Worm (Caenorhabditis elegans) whole organism, L3 larva: ENCODE results near the gene cyh-1.

Experiments
- ZK546.5 ChIP-seq: sonication (generic microtip); optimal IDR thresholded peaks from 2 replicates; lab custom pipeline; 2017; ENCODE audit warnings: missing biosample characterization, missing genetic modification characterization
- aly-2 ChIP-seq: fragments of 150-350 bp; optimal IDR thresholded peaks from 2 replicates; lab custom pipeline; 2014; ENCODE audit warnings: missing biosample characterization, missing genetic modification characterization
- ama-1 ChIP-seq: fragments of 150-350 bp; optimal IDR thresholded peaks from 2 replicates; lab custom pipeline; 2018
- ceh-16 ChIP-seq: sonication (generic microtip); optimal IDR thresholded peaks from 2 replicates; lab custom pipeline; 2017; ENCODE audit warnings: missing biosample characterization, missing genetic modification characterization
- ceh-28 ChIP-seq: fragments of 150-350 bp; optimal IDR thresholded peaks from 2 replicates; lab custom pipeline; 2014; ENCODE audit warnings: missing biosample characterization, missing genetic modification reagents, missing genetic modification characterization
- ceh-82 ChIP-seq: fragments of 150-350 bp; optimal IDR thresholded peaks from 2 replicates; lab custom pipeline; 2014; ENCODE audit warnings: missing biosample characterization, missing genetic modification characterization
- ceh-9 ChIP-seq: sonication (generic microtip); optimal IDR thresholded peaks from 2 replicates; lab custom pipeline; 2018; ENCODE audit warnings: missing biosample characterization, missing genetic modification characterization
- daf-12 ChIP-seq: fragments of 150-350 bp; optimal IDR thresholded peaks from 2 replicates; lab custom pipeline; 2014; ENCODE audit warnings: missing biosample characterization, missing genetic modification reagents, missing genetic modification characterization
- egl-27 ChIP-seq: sonication (generic microtip); optimal IDR thresholded peaks from 4 replicates; lab custom pipeline; 2017; ENCODE audit warnings: missing biosample characterization, missing genetic modification reagents, missing genetic modification characterization
- elt-1 ChIP-seq: fragments of 150-350 bp; optimal IDR thresholded peaks from 2 replicates; lab custom pipeline; 2014; ENCODE audit warnings: missing biosample characterization, missing genetic modification characterization
- elt-2 ChIP-seq: sonication (generic microtip); optimal IDR thresholded peaks from 2 replicates; lab custom pipeline; 2016; ENCODE audit warnings: missing genetic modification reagents, mild to moderate bottlenecking, missing genetic modification characterization, missing compliant biosample characterization
- eor-1 ChIP-seq, 2 experiments: fragments of 150-350 bp; optimal IDR thresholded peaks; 2 replicates each; lab custom pipeline; 2014 to 2018; ENCODE audit warnings: missing biosample characterization in 2 of 2, missing genetic modification characterization in 2 of 2
- fkh-10 ChIP-seq: sonication (generic microtip); optimal IDR thresholded peaks from 2 replicates; lab custom pipeline; 2017; ENCODE audit warnings: missing biosample characterization, missing genetic modification reagents, missing genetic modification characterization
- fkh-2 ChIP-seq: fragments of 150-350 bp; optimal IDR thresholded peaks from 2 replicates; lab custom pipeline; 2014; ENCODE audit warnings: missing biosample characterization, missing genetic modification reagents, missing genetic modification characterization
- fos-1 ChIP-seq: fragments of 150-350 bp; optimal IDR thresholded peaks from 2 replicates; lab custom pipeline; 2014; ENCODE audit warnings: missing biosample characterization, missing genetic modification characterization
- hmg-11 ChIP-seq: sonication (generic microtip); optimal IDR thresholded peaks from 2 replicates; lab custom pipeline; 2016; ENCODE audit warnings: missing genetic modification characterization, missing compliant biosample characterization
- jun-1 ChIP-seq: fragments of 150-350 bp; optimal IDR thresholded peaks from 2 replicates; lab custom pipeline; 2014; ENCODE audit warnings: missing biosample characterization, missing genetic modification reagents, missing genetic modification characterization
- lin-15B ChIP-seq: fragments of 150-350 bp; optimal IDR thresholded peaks from 2 replicates; lab custom pipeline; 2014; ENCODE audit warnings: missing biosample characterization, missing genetic modification characterization
- lin-39 ChIP-seq: fragments of 150-350 bp; optimal IDR thresholded peaks from 2 replicates; lab custom pipeline; 2018; ENCODE audit warnings: missing biosample characterization, missing genetic modification reagents, missing genetic modification characterization
- lsy-12 ChIP-seq: sonication (generic microtip); optimal IDR thresholded peaks from 2 replicates; lab custom pipeline; 2016; ENCODE audit warnings: mild to moderate bottlenecking, missing genetic modification characterization, missing compliant biosample characterization
- mdl-1 ChIP-seq: fragments of 150-350 bp; optimal IDR thresholded peaks from 2 replicates; lab custom pipeline; 2014; ENCODE audit warnings: missing biosample characterization, missing genetic modification characterization
- mml-1 ChIP-seq: fragments of 150-350 bp; sonication (generic microtip); optimal IDR thresholded peaks from 3 replicates; lab custom pipeline; 2014; ENCODE audit warnings: missing biosample characterization, missing genetic modification characterization
- nfya-1 ChIP-seq: sonication (generic microtip); optimal IDR thresholded peaks from 2 replicates; lab custom pipeline; 2017; ENCODE audit warnings: missing genetic modification characterization, mild to moderate bottlenecking, missing compliant biosample characterization, antibody characterized with exemption, moderate library complexity; ENCODE audit not compliant: insufficient read depth
- nhr-11 ChIP-seq: fragments of 150-350 bp; optimal IDR thresholded peaks from 2 replicates; lab custom pipeline; 2014; ENCODE audit warnings: missing biosample characterization, missing genetic modification characterization
- nhr-12 ChIP-seq: fragments of 150-350 bp; optimal IDR thresholded peaks from 2 replicates; lab custom pipeline; 2014; ENCODE audit warnings: missing biosample characterization, missing genetic modification characterization
- nhr-23 ChIP-seq: fragments of 150-350 bp; optimal IDR thresholded peaks from 2 replicates; lab custom pipeline; 2014; ENCODE audit warnings: missing biosample characterization, missing genetic modification reagents, missing genetic modification characterization
- nhr-237 ChIP-seq: fragments of 150-350 bp; optimal IDR thresholded peaks from 2 replicates; lab custom pipeline; 2014; ENCODE audit warnings: missing biosample characterization, missing genetic modification characterization
- nhr-25 ChIP-seq: sonication (generic microtip); optimal IDR thresholded peaks from 2 replicates; lab custom pipeline; 2017; ENCODE audit warnings: missing biosample characterization, missing genetic modification characterization
- nhr-28 ChIP-seq: fragments of 150-350 bp; optimal IDR thresholded peaks from 2 replicates; lab custom pipeline; 2014; ENCODE audit warnings: missing biosample characterization, missing genetic modification characterization
- nhr-43 ChIP-seq: sonication (generic microtip); optimal IDR thresholded peaks from 2 replicates; lab custom pipeline; 2016; ENCODE audit warnings: mild to moderate bottlenecking, missing genetic modification characterization, missing compliant biosample characterization; ENCODE audit not compliant: poor library complexity, severe bottlenecking
- nhr-67 ChIP-seq: fragments of 150-350 bp; optimal IDR thresholded peaks from 2 replicates; lab custom pipeline; 2014; ENCODE audit warnings: missing biosample characterization, missing genetic modification characterization
- nhr-76 ChIP-seq: fragments of 150-350 bp; sonication (generic microtip); optimal IDR thresholded peaks from 5 replicates; lab custom pipeline; 2014; ENCODE audit warnings: missing biosample characterization, missing genetic modification characterization
- nhr-77 ChIP-seq: fragments of 150-350 bp; optimal IDR thresholded peaks from 2 replicates; lab custom pipeline; 2014; ENCODE audit warnings: missing biosample characterization, missing genetic modification characterization
- pha-4 ChIP-seq: fragments of 150-350 bp; optimal IDR thresholded peaks from 2 replicates; lab custom pipeline; 2014; ENCODE audit warnings: missing biosample characterization, missing genetic modification reagents, missing genetic modification characterization
- pqm-1 ChIP-seq: fragments of 150-350 bp; optimal IDR thresholded peaks from 2 replicates; lab custom pipeline; 2017; ENCODE audit warnings: missing biosample characterization, missing genetic modification characterization, inconsistent platforms
- sea-2 ChIP-seq: fragments of 150-350 bp; sonication (generic microtip); optimal IDR thresholded peaks from 4 replicates; lab custom pipeline; 2014; ENCODE audit warnings: missing biosample characterization, missing genetic modification reagents, missing genetic modification characterization
- skn-1 ChIP-seq: fragments of 150-350 bp; optimal IDR thresholded peaks from 2 replicates; lab custom pipeline; 2014; ENCODE audit warnings: missing biosample characterization, missing genetic modification characterization
- snpc-4 ChIP-seq: fragments of 150-350 bp; optimal IDR thresholded peaks from 2 replicates; lab custom pipeline; 2014; ENCODE audit warnings: missing biosample characterization, missing genetic modification characterization
- tbx-2 ChIP-seq: sonication (generic microtip); optimal IDR thresholded peaks from 2 replicates; lab custom pipeline; 2016; ENCODE audit warnings: mild to moderate bottlenecking, missing genetic modification characterization, missing compliant biosample characterization
- unc-39 ChIP-seq: sonication (generic microtip); optimal IDR thresholded peaks from 4 replicates; lab custom pipeline; 2017; ENCODE audit warnings: missing biosample characterization, missing genetic modification characterization
- unc-62 ChIP-seq: fragments of 150-350 bp; sonication (generic microtip); optimal IDR thresholded peaks from 4 replicates; lab custom pipeline; 2014; ENCODE audit warnings: missing biosample characterization, missing genetic modification reagents, missing genetic modification characterization
- zag-1 ChIP-seq: fragments of 150-350 bp; optimal IDR thresholded peaks from 2 replicates; lab custom pipeline; 2014; ENCODE audit warnings: missing biosample characterization, missing genetic modification characterization
- ztf-11 ChIP-seq: fragments of 150-350 bp; optimal IDR thresholded peaks from 2 replicates; lab custom pipeline; 2014; ENCODE audit warnings: missing biosample characterization, missing genetic modification characterization

Gene cyh-1

DNA sequence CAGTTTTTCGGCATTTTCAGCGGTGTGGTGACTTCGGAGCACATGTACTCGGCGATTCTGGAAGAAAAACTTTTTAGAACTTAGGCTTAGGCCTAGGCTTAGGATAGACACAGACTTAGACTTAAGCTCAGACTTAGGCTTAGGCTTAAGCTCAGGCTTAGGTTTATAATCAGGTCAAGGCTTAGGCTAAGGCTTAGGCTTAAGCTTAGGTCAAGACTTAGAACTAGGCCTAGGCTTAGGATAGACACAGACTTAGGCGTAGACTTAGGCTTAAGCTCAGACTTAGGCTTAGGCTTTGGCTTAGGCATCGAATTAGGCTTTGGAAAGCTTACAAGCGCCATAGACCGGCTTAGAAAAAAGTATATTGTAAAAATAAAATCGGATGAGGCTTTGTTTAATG lies 28.3 kb upstream of the cyh-1 start:
- TF ChIP-seq daf-12: no peak
- no peak for TF ChIP-seq nhr-76 (tag; lab: Kevin White, UChicago)
- TF ChIP-seq tbx-2: no peak
- TF ChIP-seq nhr-77 (tag; lab: Kevin White, UChicago): no peak
- no peak for TF ChIP-seq elt-1
- no peak for TF ChIP-seq ceh-16 (tag; lab: Kevin White, UChicago)
- no peak for TF ChIP-seq hmg-11 (tag; lab: Kevin White, UChicago)
- TF ChIP-seq nhr-25 (tag; lab: Kevin White, UChicago): no peak
- no peak for TF ChIP-seq ztf-11
- no peak for TF ChIP-seq sea-2
- no peak for TF ChIP-seq mdl-1 (tag; lab: Kevin White, UChicago)
- TF ChIP-seq skn-1 (tag; lab: Kevin White, UChicago): no peak
- TF ChIP-seq snpc-4: no peak
- no peak for TF ChIP-seq fos-1 (tag; lab: Kevin White, UChicago)
- no peak for TF ChIP-seq aly-2 (tag; lab: Kevin White, UChicago)
- TF ChIP-seq fkh-2 (tag; lab: Kevin White, UChicago): no peak
- no peak for TF ChIP-seq unc-39 (tag; lab: Kevin White, UChicago)
- no peak for TF ChIP-seq nfya-1

DNA sequence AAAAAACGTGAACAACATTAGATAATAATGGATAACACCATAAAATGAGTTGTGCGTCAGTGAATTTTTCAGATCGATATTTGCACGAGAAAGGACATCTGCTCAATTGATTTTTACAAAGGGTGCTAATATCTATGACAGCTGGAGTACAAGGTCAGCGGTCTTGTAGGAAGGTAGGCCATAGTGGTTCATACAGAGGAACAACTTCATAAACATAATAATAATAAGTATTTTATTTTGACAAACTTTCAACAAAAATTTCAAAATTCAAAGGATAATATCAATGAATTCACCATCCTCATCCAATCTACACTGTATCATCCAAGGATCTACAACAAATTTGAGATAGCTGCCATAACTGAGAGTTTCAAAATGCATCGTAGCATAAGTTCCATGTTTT lies 27.6 kb upstream of the cyh-1 start, which contains the start of gene fbxb-104:
TSS of gene fbxb-104 (minus strand) at position 101 of the 400 bp plus-strand sequence.
- TF ChIP-seq nhr-25 (tag; lab: Kevin White, UChicago) (no peak), eor-1 (tag; optimal IDR thresholded peaks at IDR 0.05; lab: Kevin White, UChicago) (no peak), mdl-1 (tag; lab: Kevin White, UChicago) (no peak), pha-4 (tag; lab: Kevin White, UChicago) (no peak), snpc-4 (no peak), lin-15B (tag; lab: Kevin White, UChicago) (no peak), nhr-237 (tag; lab: Kevin White, UChicago) (no peak), mml-1 (tag; lab: Kevin White, UChicago) (no peak), nhr-12 (tag; lab: Kevin White, UChicago) (no peak), lsy-12 (no peak), fos-1 (tag; lab: Kevin White, UChicago) (no peak), aly-2 (tag; lab: Kevin White, UChicago) (no peak), elt-2 (tag; lab: Kevin White, UChicago) (no peak)

DNA sequence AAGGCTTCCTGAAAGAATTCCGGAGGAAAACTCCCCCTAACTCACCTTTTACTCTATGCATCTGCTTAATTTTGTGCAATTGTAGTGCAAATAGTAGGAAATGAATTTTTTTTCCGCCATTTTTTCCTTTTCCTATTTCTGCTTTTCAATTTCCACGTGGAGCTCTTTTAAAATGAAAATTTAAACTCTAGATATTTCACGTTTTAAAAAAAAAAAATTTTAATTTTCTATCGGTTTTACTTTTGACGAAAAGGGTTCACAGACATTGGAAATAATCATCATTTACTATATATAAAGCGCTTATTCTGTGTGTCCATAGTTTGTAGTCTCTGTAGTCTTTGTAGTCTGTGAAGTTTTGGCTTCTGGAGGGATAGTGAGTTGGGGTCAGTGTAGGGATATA lies 23.2 kb upstream of the cyh-1 start, which contains the start of gene Y49F6B.8:
TSS of gene Y49F6B.8 (minus strand) at position 101 of the 400 bp plus-strand sequence.
- TF ChIP-seq aly-2 (tag; lab: Kevin White, UChicago) (no peak), lsy-12 (no peak), nhr-25 (tag; lab: Kevin White, UChicago) (no peak), lin-39 (tag; lab: Kevin White, UChicago) (no peak), ceh-28 (tag; lab: Kevin White, UChicago) (no peak), egl-27 (tag; lab: Kevin White, UChicago) (no peak), pqm-1 (tag; lab: Kevin White, UChicago) (no peak), eor-1 (tag; optimal IDR thresholded peaks at IDR 0.05; lab: Kevin White, UChicago) (no peak), skn-1 (tag; lab: Kevin White, UChicago) (no peak), nhr-43 (no peak), ama-1 (no peak), mdl-1 (tag; lab: Kevin White, UChicago) (no peak), nhr-237 (tag; lab: Kevin White, UChicago) (no peak), elt-1 (no peak), jun-1 (tag; lab: Kevin White, UChicago) (no peak), zag-1 (no peak), ceh-16 (tag; lab: Kevin White, UChicago) (no peak)

DNA sequence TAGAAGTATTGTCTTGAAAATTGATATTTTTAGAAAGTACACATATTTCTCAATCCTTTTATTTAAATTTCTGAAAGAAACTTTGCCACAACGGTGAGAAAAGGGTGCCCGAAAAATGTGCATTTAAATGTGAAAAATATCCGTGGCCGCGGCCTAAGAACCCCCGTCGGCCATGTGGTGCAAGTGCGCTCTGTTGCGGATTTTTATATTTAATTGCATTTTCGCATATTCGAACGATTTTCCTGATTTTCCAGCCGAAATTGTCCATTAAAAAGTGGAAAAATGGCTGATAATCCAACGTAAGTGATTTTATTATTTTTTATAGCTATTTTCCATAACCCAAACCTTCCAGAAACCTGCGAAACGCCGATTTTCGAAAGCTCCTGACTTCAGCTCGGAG lies 22.6 kb upstream of the cyh-1 start, which contains the start of gene smu-2:
TSS of gene smu-2 (plus strand) at position 178 of the 400 bp plus-strand sequence.
- TF ChIP-seq elt-1 (no peak), nhr-11 (tag; lab: Kevin White, UChicago) (no peak), ceh-9 (no peak), fkh-10 (peak; percentile 17), sea-2 (no peak), unc-39 (tag; lab: Kevin White, UChicago) (no peak), daf-12 (no peak), nhr-76 (tag; lab: Kevin White, UChicago) (no peak), pqm-1 (tag; lab: Kevin White, UChicago) (no peak), nhr-67 (tag; lab: Kevin White, UChicago) (no peak), elt-2 (tag; lab: Kevin White, UChicago) (peak; percentile 11), ztf-11 (no peak), ama-1 (no peak), fkh-2 (tag; lab: Kevin White, UChicago) (no peak), zag-1 (no peak), pha-4 (tag; lab: Kevin White, UChicago) (no peak), hmg-11 (tag; lab: Kevin White, UChicago) (no peak), nhr-28 (no peak), nhr-12 (tag; lab: Kevin White, UChicago) (no peak), lsy-12 (no peak), ZK546.5 (tag; lab: Kevin White, UChicago) (no peak), tbx-2 (no peak), egl-27 (tag; lab: Kevin White, UChicago) (no peak), ceh-28 (tag; lab: Kevin White, UChicago) (no peak), nhr-23 (tag; lab: Kevin White, UChicago) (peak; percentile 17), nhr-77 (tag; lab: Kevin White, UChicago) (no peak), nfya-1 (peak; percentile 55), lin-15B (tag; lab: Kevin White, UChicago) (peak; percentile 91), ceh-82 (no peak), unc-62 (GFP tag; lab: Kevin White, UChicago) (no peak), ceh-16 (tag; lab: Kevin White, UChicago) (no peak), lin-39 (tag; lab: Kevin White, UChicago) (peak; percentile 59), snpc-4 (peak; percentile 55), fos-1 (tag; lab: Kevin White, UChicago) (no peak)
